Worm (Caenorhabditis elegans) whole organism, L4 larva: ENCODE data around the gene aqp-2.

Experiments
- ZK546.5 ChIP-seq, 2 experiments: sonication (generic microtip); optimal IDR thresholded peaks; 2 replicates each; lab custom pipeline; 2017; ENCODE audit warnings: missing biosample characterization in 2 of 2, missing genetic modification characterization in 2 of 2
- daf-16 ChIP-seq, 3 experiments: sonication (generic microtip); optimal IDR thresholded peaks; 2 replicates each; lab custom pipeline; 2016 to 2017; ENCODE audit warnings: missing genetic modification characterization in 3 of 3, missing genetic modification reagents in 3 of 3, mild to moderate bottlenecking in 2 of 3, missing compliant biosample characterization in 2 of 3, missing biosample characterization in 1 of 3, moderate library complexity in 1 of 3
- fos-1 ChIP-seq: fragments of 150-350 bp; optimal IDR thresholded peaks from 2 replicates; lab custom pipeline; 2014; ENCODE audit warnings: missing biosample characterization, missing genetic modification characterization
- lin-15B ChIP-seq: fragments of 150-350 bp; sonication (generic microtip); optimal IDR thresholded peaks from 3 replicates; lab custom pipeline; 2014; ENCODE audit warnings: missing biosample characterization, missing genetic modification characterization
- nhr-237 ChIP-seq: sonication (generic microtip); optimal IDR thresholded peaks from 2 replicates; lab custom pipeline; 2017; ENCODE audit warnings: missing biosample characterization, missing genetic modification characterization
- zfp-3 ChIP-seq: fragments of 200-800 bp; sonication (Bioruptor generic); conservative IDR thresholded peaks from 2 replicates; pipeline ENCODE4 v1.3.6; 2022; ENCODE audit warnings: missing genetic modification reagents, missing genetic modification characterization, missing compliant biosample characterization

DNA sequence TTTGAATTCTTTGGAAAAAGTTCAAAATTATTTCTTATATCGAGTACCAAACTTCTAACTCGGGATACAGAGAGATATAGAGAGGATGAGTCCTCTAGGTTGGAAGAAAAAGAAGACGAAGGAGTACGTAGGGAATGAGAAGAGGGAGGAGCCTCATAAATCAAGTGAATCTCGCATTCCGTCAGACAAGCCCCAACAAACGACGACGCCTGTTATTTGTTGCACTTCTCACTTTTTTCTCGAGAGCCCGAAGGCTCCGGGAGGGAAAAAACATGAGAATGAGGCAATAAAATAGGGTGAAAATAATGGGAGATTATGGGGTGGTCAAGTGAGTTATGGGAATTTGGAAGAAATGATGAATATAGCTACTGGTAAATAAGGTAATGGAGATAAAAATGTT is 37.9 kb upstream of the aqp-2 start:
- TF ChIP-seq daf-16 (GFP tag; optimal IDR thresholded peaks at IDR 0.05; lab: Kevin White, UChicago): no peak
- no peak for TF ChIP-seq daf-16 (tag; optimal IDR thresholded peaks at IDR 0.05; lab: Kevin White, UChicago)
- no peak for TF ChIP-seq nhr-237 (tag; lab: Kevin White, UChicago)
- TF ChIP-seq zfp-3 (GFP tag; lab: Robert Waterston, UW): no peak
- TF ChIP-seq lin-15B (tag; lab: Kevin White, UChicago): no peak
- no peak for TF ChIP-seq ZK546.5 (tag; optimal IDR thresholded peaks at IDR 0.05; lab: Kevin White, UChicago)
- no peak for TF ChIP-seq fos-1 (tag; lab: Kevin White, UChicago)
